Fruit fly (Drosophila melanogaster): ENCODE results near the gene CG33658.
A peak's percentile ranks its signal among the peaks of the same experiment; 100 is the strongest.

Gene CG33658

DNA sequence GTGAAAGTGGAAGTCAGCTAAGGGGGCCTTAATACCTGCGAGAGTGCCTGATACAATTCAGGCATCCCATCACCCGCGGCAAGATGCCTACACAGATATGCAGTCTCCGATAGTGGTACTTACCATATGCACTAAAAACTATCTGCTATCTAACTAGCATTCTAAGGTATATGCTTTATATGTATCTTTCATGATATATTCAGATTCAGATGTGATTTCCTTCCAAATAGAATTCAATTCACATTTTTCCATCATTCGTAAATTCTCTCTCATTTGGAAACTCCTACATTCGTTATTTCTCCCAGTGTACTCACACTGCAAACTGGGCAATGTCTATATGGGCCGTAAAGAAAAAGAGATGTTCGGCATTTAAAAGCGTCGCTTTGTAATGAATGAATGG is 45.5 kb upstream of the CG33658 start (continued):
- TF ChIP-seq eg (GFP tag; IDR thresholded peaks at IDR 0.05), result 0 out of 3 replicates have a peak, but pooled peaks have one; percentile 38
- peak; percentile 34 for TF ChIP-seq Eip75B (GFP tag; optimal IDR thresholded peaks at IDR 0.05)
- no peak for TF ChIP-seq Gug (GFP tag; IDR thresholded peaks at IDR 0.05)
- TF ChIP-seq Sox102F (GFP tag; optimal IDR thresholded peaks at IDR 0.05), result peak; percentile 20
- TF ChIP-seq CG32006 (GFP tag; optimal IDR thresholded peaks at IDR 0.05), result peak; percentile 78
- TF ChIP-seq acj6 (GFP tag; optimal IDR thresholded peaks at IDR 0.05), result no peak
- peak; percentile 20 for TF ChIP-seq svp (GFP tag)
- TF ChIP-seq lz (GFP tag; optimal IDR thresholded peaks at IDR 0.05), result no peak
- no peak for TF ChIP-seq Sox14 (GFP tag; optimal IDR thresholded peaks at IDR 0.05)
- no peak for TF ChIP-seq CG31627 (GFP tag; optimal IDR thresholded peaks at IDR 0.05)
- no peak for TF ChIP-seq topi (GFP tag; optimal IDR thresholded peaks at IDR 0.05)
- TF ChIP-seq CG9139 (GFP tag; optimal IDR thresholded peaks at IDR 0.05), result no peak
- TF ChIP-seq CG15336 (GFP tag; IDR thresholded peaks at IDR 0.05), result peak; percentile 68
- peak; percentile 30 for TF ChIP-seq CG11902 (GFP tag; optimal IDR thresholded peaks at IDR 0.05)
- peak; percentile 47; the same call in 1 of the 3 replicates for TF ChIP-seq CG6163 (GFP tag; IDR thresholded peaks at IDR 0.05)
- TF ChIP-seq CG1621 (tag; optimal IDR thresholded peaks at IDR 0.05), result no peak
- peak; percentile 2 for TF ChIP-seq CG8632 (GFP tag; optimal IDR thresholded peaks at IDR 0.05)
- TF ChIP-seq CG6854 (GFP tag; optimal IDR thresholded peaks at IDR 0.05), result no peak
- TF ChIP-seq CG34406 (GFP tag; optimal IDR thresholded peaks at IDR 0.05), result peak; percentile 63
- peak; percentile 13 for TF ChIP-seq dac (GFP tag; optimal IDR thresholded peaks at IDR 0.05)
- TF ChIP-seq CG3919 (GFP tag; optimal IDR thresholded peaks at IDR 0.05), result peak; percentile 46
- peak; percentile 22 for TF ChIP-seq CG6792 (GFP tag; optimal IDR thresholded peaks at IDR 0.05)
- TF ChIP-seq vri (GFP tag; optimal IDR thresholded peaks at IDR 0.05), result no peak
- TF ChIP-seq CG11762 (GFP tag; optimal IDR thresholded peaks at IDR 0.05; ENCODE audit: insufficient read depth), result no peak
- TF ChIP-seq Met (GFP tag; optimal IDR thresholded peaks at IDR 0.05), result no peak
- no peak for TF ChIP-seq CG10631 (GFP tag; optimal IDR thresholded peaks at IDR 0.05)
- peak; percentile 90 for TF ChIP-seq Eip78C (GFP tag)
- TF ChIP-seq Hr4 (GFP tag; optimal IDR thresholded peaks at IDR 0.05), result peak; percentile 80
- TF ChIP-seq CG4318 (GFP tag; optimal IDR thresholded peaks at IDR 0.05), result peak; percentile 62
- TF ChIP-seq Blimp-1 (GFP tag; optimal IDR thresholded peaks at IDR 0.05), result peak; percentile 5
- no peak for TF ChIP-seq cyc (GFP tag; optimal IDR thresholded peaks at IDR 0.05)
- no peak for TF ChIP-seq fd59A (GFP tag; optimal IDR thresholded peaks at IDR 0.05)
- no peak for TF ChIP-seq CG16779 (tag; optimal IDR thresholded peaks at IDR 0.05)
- no peak for TF ChIP-seq fkh (GFP tag; optimal IDR thresholded peaks at IDR 0.05)

DNA sequence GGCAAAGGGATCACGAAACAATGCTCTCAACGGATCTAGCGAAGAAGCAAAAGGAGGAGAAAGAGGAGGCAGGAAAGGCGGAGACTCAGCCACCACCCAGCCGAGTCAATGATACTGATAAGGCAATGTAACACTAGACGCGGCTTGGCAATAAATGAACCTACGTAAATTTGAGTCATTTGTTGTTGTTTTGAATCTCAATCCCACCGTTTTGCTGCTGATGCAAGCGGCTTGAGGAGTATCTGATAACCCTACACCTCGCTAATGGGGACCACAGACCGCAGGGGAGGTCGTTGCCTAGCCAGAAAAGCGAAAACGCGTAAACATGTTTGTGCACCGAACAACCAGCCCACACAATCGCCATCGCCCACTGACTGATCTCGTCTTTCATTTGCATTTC is 37.7 kb upstream of the CG33658 start:
- TF ChIP-seq svp (GFP tag) (peak; percentile 100), lz (GFP tag; optimal IDR thresholded peaks at IDR 0.05) (no peak)

DNA sequence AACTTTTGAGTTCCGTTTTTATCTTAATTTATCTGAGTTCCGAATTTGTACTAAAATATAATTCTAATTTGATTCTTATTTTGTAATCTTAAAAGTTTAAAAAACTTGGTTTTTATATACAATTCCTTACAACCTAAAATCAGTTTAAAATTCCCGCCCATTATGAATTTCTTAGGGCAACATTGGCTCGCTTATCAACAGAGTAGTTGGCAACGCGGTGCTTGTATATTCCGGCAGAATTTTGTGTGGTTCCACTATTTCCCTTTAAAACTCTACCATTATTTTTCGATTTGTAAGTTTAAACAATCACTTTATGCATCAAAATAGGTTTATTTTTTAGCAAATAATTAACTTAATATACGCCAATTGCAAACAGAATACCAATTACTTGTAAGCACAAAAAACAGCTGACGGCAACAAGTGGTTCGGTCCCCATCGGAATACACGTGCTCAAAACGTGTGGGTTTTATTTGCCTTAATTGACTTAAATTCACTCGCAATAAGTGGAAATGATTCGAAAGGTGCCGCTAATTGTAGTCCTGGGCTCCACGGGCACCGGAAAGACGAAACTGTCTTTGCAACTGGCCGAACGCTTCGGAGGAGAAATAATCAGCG is 36.0 kb upstream of the CG33658 start, which contains the start of the genes CG11089 and CG31381:
CG11089 (plus strand) TSS at position 203 of the 615 bp plus-strand sequence.
CG31381 (plus strand) TSS at position 203 of the 615 bp plus-strand sequence.
- TF ChIP-seq CG1621 (tag; optimal IDR thresholded peaks at IDR 0.05), result peak; percentile 82
- TF ChIP-seq Eip78C (GFP tag), result peak; percentile 85
- TF ChIP-seq CG6163 (GFP tag; IDR thresholded peaks at IDR 0.05), result no peak
- no peak for TF ChIP-seq cyc (GFP tag; optimal IDR thresholded peaks at IDR 0.05)
- TF ChIP-seq acj6 (GFP tag; optimal IDR thresholded peaks at IDR 0.05), result no peak
- no peak for TF ChIP-seq CG10631 (GFP tag; optimal IDR thresholded peaks at IDR 0.05)
- no peak for TF ChIP-seq CG11902 (GFP tag; optimal IDR thresholded peaks at IDR 0.05)
- TF ChIP-seq CG3032 (tag; optimal IDR thresholded peaks at IDR 0.05), result no peak

All from whole organism, prepupa.